Comparison of ENCODE assay signal across 2 worm cellular contexts in genomic region chrIII:3020035-3020434, ce11.
A peak's percentile ranks its signal among the peaks of the same experiment; 100 is the strongest.
TF ChIP-seq lines count a peak whose summit lies in the region.

No protein-coding gene starts in this region.

TF ChIP-seq in whole organism, L3 larva, 47 proteins besides CTCF, POLR2A, EP300 and RAD21:
- TF ChIP-seq nfya-1 (tag; optimal IDR thresholded peaks at IDR 0.05; lab: Kevin White, UChicago; ENCODE audit: insufficient read depth) (peak; percentile 70), elt-1 (tag; optimal IDR thresholded peaks at IDR 0.05; lab: Kevin White, UChicago) (no peak)
TF ChIP-seq in whole organism, L3 larva: peak in this region for 1.

TF ChIP-seq in whole organism, late embryonic, 69 proteins besides CTCF, POLR2A, EP300 and RAD21:
- TF ChIP-seq nfya-1 (tag; optimal IDR thresholded peaks at IDR 0.05; lab: Kevin White, UChicago) (peak; percentile 60), pha-4 (tag; optimal IDR thresholded peaks at IDR 0.05; lab: Kevin White, UChicago) (no peak)

Comparison
In these comparisons a context has a peak if more than half of its experiments do, and no peak if none do; other contexts are left out.
1. Of the 9 proteins assayed by ChIP-seq in both whole organism, late embryonic and whole organism, L3 larva: peak only in whole organism, late embryonic: none; only in whole organism, L3 larva: none; in both: nfya-1; in neither: 8.